Worm (Caenorhabditis elegans) whole organism, young adult: ENCODE measurements around the gene fipr-9.

ENCODE experiments used
- B0336.3 ChIP-seq: fragments of 200-800 bp; sonication (Bioruptor generic); IDR thresholded peaks from 2 replicates; pipeline ENCODE4 v1.3.6; 2022; ENCODE audit warnings: missing genetic modification characterization, missing compliant biosample characterization
- C17E4.6 ChIP-seq: fragments of 200-800 bp; sonication (Bioruptor generic); IDR thresholded peaks from 2 replicates; pipeline ENCODE4 v1.3.6; 2022; ENCODE audit warnings: missing genetic modification reagents, missing genetic modification characterization, missing compliant biosample characterization
- D2030.7 ChIP-seq: fragments of 200-800 bp; sonication (Bioruptor generic); IDR thresholded peaks from 2 replicates; pipeline ENCODE4 v1.3.6; 2022; ENCODE audit warnings: missing genetic modification reagents, missing genetic modification characterization, missing compliant biosample characterization
- F23B12.7 ChIP-seq: sonication (generic microtip); optimal IDR thresholded peaks from 2 replicates; lab custom pipeline; 2017; ENCODE audit warnings: missing genetic modification characterization, mild to moderate bottlenecking, missing compliant biosample characterization, antibody characterized with exemption, moderate library complexity; ENCODE audit not compliant: insufficient read depth
- K11D2.4 ChIP-seq: fragments of 200-800 bp; sonication (Bioruptor generic); IDR thresholded peaks from 2 replicates; pipeline ENCODE4 v1.3.6; 2022; ENCODE audit warnings: missing genetic modification reagents, missing genetic modification characterization, missing compliant biosample characterization
- Y67H2A.10 ChIP-seq: fragments of 200-800 bp; sonication (Bioruptor generic); conservative IDR thresholded peaks from 2 replicates; pipeline ENCODE4 v1.3.6; 2022; ENCODE audit warnings: missing genetic modification reagents, missing genetic modification characterization, missing compliant biosample characterization
- akir-1 ChIP-seq: fragments of 200-800 bp; sonication (Bioruptor generic); optimal IDR thresholded peaks from 2 replicates; lab custom pipeline; 2018; ENCODE audit warnings: mild to moderate bottlenecking, missing genetic modification characterization, moderate library complexity, missing compliant biosample characterization
- atf-7 ChIP-seq: sonication (generic microtip); optimal IDR thresholded peaks from 2 replicates; lab custom pipeline; 2017; ENCODE audit warnings: mild to moderate bottlenecking, missing genetic modification characterization, missing compliant biosample characterization
- bed-2 ChIP-seq: fragments of 200-800 bp; sonication (Bioruptor generic); IDR thresholded peaks from 2 replicates; pipeline ENCODE4 v1.3.6; 2022; ENCODE audit warnings: missing genetic modification reagents, missing genetic modification characterization, missing compliant biosample characterization
- cebp-1 ChIP-seq, 2 experiments: fragments of 200-800 bp in 1 of 2; sonication (Bioruptor generic) in 1 of 2; sonication (generic microtip) in 1 of 2; IDR thresholded peaks in 1 of 2; optimal IDR thresholded peaks in 1 of 2; 2 replicates each; pipeline versions ENCODE4 v1.3.6 to Lab custom; 2017 to 2022; ENCODE audit warnings: missing compliant biosample characterization in 2 of 2, missing genetic modification characterization in 2 of 2, mild to moderate bottlenecking in 1 of 2, missing genetic modification reagents in 1 of 2, moderate library complexity in 1 of 2
- ceh-100 ChIP-seq: fragments of 200-800 bp; sonication (Bioruptor generic); IDR thresholded peaks from 2 replicates; pipeline ENCODE4 v1.3.6; 2022; ENCODE audit warnings: missing genetic modification reagents, missing genetic modification characterization, missing compliant biosample characterization
- ceh-27 ChIP-seq: fragments of 200-800 bp; sonication (Bioruptor generic); optimal IDR thresholded peaks from 2 replicates; lab custom pipeline; 2018; ENCODE audit warnings: mild to moderate bottlenecking, missing genetic modification characterization, moderate library complexity, missing compliant biosample characterization
- ceh-79 ChIP-seq: sonication (generic microtip); optimal IDR thresholded peaks from 2 replicates; lab custom pipeline; 2017; ENCODE audit warnings: mild to moderate bottlenecking, missing genetic modification characterization, missing compliant biosample characterization
- ceh-91 ChIP-seq: fragments of 200-800 bp; sonication (Bioruptor generic); IDR thresholded peaks from 2 replicates; pipeline ENCODE4 v1.3.6; 2022; ENCODE audit warnings: missing genetic modification reagents, missing genetic modification characterization, missing compliant biosample characterization
- die-1 ChIP-seq: sonication (generic microtip); optimal IDR thresholded peaks from 2 replicates; lab custom pipeline; 2016; ENCODE audit warnings: missing genotype, mild to moderate bottlenecking, missing genetic modification characterization, missing compliant biosample characterization
- ets-4 ChIP-seq: fragments of 200-800 bp; sonication (Bioruptor generic); optimal IDR thresholded peaks from 2 replicates; lab custom pipeline; 2018; ENCODE audit warnings: mild to moderate bottlenecking, missing genetic modification characterization, missing compliant biosample characterization
- gei-17 ChIP-seq: fragments of 200-800 bp; sonication (Bioruptor generic); optimal IDR thresholded peaks from 2 replicates; lab custom pipeline; 2018; ENCODE audit warnings: mild to moderate bottlenecking, missing genetic modification characterization, missing compliant biosample characterization
- hlh-12 ChIP-seq: sonication (generic microtip); optimal IDR thresholded peaks from 2 replicates; lab custom pipeline; 2016; ENCODE audit warnings: missing genetic modification characterization, missing compliant biosample characterization
- hmg-1.2 ChIP-seq: fragments of 200-800 bp; sonication (Bioruptor generic); IDR thresholded peaks from 2 replicates; pipeline ENCODE4 v1.3.6; 2022; ENCODE audit warnings: missing genetic modification reagents, missing genetic modification characterization, missing compliant biosample characterization
- lag-1 ChIP-seq: fragments of 200-800 bp; sonication (Bioruptor generic); IDR thresholded peaks from 2 replicates; pipeline ENCODE4 v1.3.6; 2022; ENCODE audit warnings: missing genetic modification reagents, missing genetic modification characterization, missing compliant biosample characterization
- let-607 ChIP-seq, 2 experiments: fragments of 200-800 bp in 1 of 2; sonication (Bioruptor generic) in 1 of 2; sonication (generic microtip) in 1 of 2; optimal IDR thresholded peaks; 2 replicates each; lab custom pipeline; 2016 to 2018; ENCODE audit warnings: mild to moderate bottlenecking in 2 of 2, missing compliant biosample characterization in 2 of 2, missing genetic modification characterization in 2 of 2, moderate library complexity in 2 of 2, missing genotype in 1 of 2
- lin-40 ChIP-seq: sonication (generic microtip); optimal IDR thresholded peaks from 2 replicates; lab custom pipeline; 2016; ENCODE audit warnings: missing genetic modification characterization, mild to moderate bottlenecking, missing compliant biosample characterization, missing genotype, missing genetic modification reagents
- lin-54 ChIP-seq: fragments of 200-800 bp; sonication (Bioruptor generic); optimal IDR thresholded peaks from 2 replicates; lab custom pipeline; 2018; ENCODE audit warnings: mild to moderate bottlenecking, missing genetic modification characterization, missing compliant biosample characterization
- lsy-27 ChIP-seq: sonication (generic microtip); optimal IDR thresholded peaks from 2 replicates; lab custom pipeline; 2017; ENCODE audit warnings: missing genetic modification characterization, mild to moderate bottlenecking, missing compliant biosample characterization, antibody characterized with exemption, missing genotype, borderline replicate concordance; ENCODE audit not compliant: insufficient read depth
- madf-10 ChIP-seq: sonication (generic microtip); optimal IDR thresholded peaks from 2 replicates; lab custom pipeline; 2016; ENCODE audit warnings: mild to moderate bottlenecking, missing genetic modification characterization, missing compliant biosample characterization
- mel-28 ChIP-seq: sonication (generic microtip); optimal IDR thresholded peaks from 2 replicates; lab custom pipeline; 2016; ENCODE audit warnings: borderline replicate concordance, mild to moderate bottlenecking, missing genetic modification characterization, missing compliant biosample characterization
- mxl-1 ChIP-seq: sonication (generic microtip); optimal IDR thresholded peaks from 2 replicates; lab custom pipeline; 2016; ENCODE audit warnings: missing genetic modification characterization, missing compliant biosample characterization
- pbrm-1 ChIP-seq: fragments of 200-800 bp; sonication (Bioruptor generic); IDR thresholded peaks from 2 replicates; pipeline ENCODE4 v1.3.6; 2022; ENCODE audit warnings: missing genetic modification reagents, missing genetic modification characterization, missing compliant biosample characterization
- sdz-38 ChIP-seq: sonication (generic microtip); optimal IDR thresholded peaks from 2 replicates; lab custom pipeline; 2016; ENCODE audit warnings: missing genotype, missing genetic modification characterization, missing compliant biosample characterization
- snpc-3.4 ChIP-seq: sonication (generic microtip); optimal IDR thresholded peaks from 2 replicates; lab custom pipeline; 2017; ENCODE audit warnings: missing genetic modification characterization, mild to moderate bottlenecking, missing compliant biosample characterization, antibody characterized with exemption, moderate library complexity, missing genotype, missing genetic modification reagents
- somi-1 ChIP-seq: fragments of 200-800 bp; sonication (Bioruptor generic); optimal IDR thresholded peaks from 2 replicates; lab custom pipeline; 2018; ENCODE audit warnings: mild to moderate bottlenecking, missing genetic modification characterization, missing compliant biosample characterization
- tlf-1 ChIP-seq: fragments of 200-800 bp; sonication (Bioruptor generic); optimal IDR thresholded peaks from 2 replicates; lab custom pipeline; 2018; ENCODE audit warnings: mild to moderate bottlenecking, missing genetic modification characterization, missing compliant biosample characterization
- zfh-2 ChIP-seq: fragments of 200-800 bp; sonication (Bioruptor generic); conservative IDR thresholded peaks from 2 replicates; pipeline ENCODE4 v1.3.6; 2022; ENCODE audit warnings: missing genetic modification reagents, missing genetic modification characterization, missing compliant biosample characterization
- zim-3 ChIP-seq: sonication (generic microtip); optimal IDR thresholded peaks from 2 replicates; lab custom pipeline; 2017; ENCODE audit warnings: mild to moderate bottlenecking, missing genetic modification characterization, moderate library complexity, missing compliant biosample characterization
- ztf-18 ChIP-seq: sonication (generic microtip); optimal IDR thresholded peaks from 2 replicates; lab custom pipeline; 2016; ENCODE audit warnings: missing genotype, mild to moderate bottlenecking, missing genetic modification characterization, missing compliant biosample characterization
- ztf-25 ChIP-seq: fragments of 200-800 bp; sonication (Bioruptor generic); IDR thresholded peaks from 2 replicates; pipeline ENCODE4 v1.3.6; 2022; ENCODE audit warnings: missing genetic modification reagents, missing genetic modification characterization, missing compliant biosample characterization

Gene fipr-9

ce11 chrV:10228360-10228759 is 6.9 kb downstream of the fipr-9 start, which contains the start of gene fipr-4:
Gene fipr-4 (minus strand): TSS chrV:10228460.
- TF ChIP-seq ceh-91 (GFP tag; lab: Robert Waterston, UW) = no peak
- TF ChIP-seq lsy-27 (tag; lab: Kevin White, UChicago) = no peak
- no peak for TF ChIP-seq lin-54 (GFP tag; lab: Kevin White, UChicago)
- TF ChIP-seq mxl-1 (tag; lab: Kevin White, UChicago) = no peak
- no peak for TF ChIP-seq ztf-18 (tag; lab: Kevin White, UChicago)
- TF ChIP-seq atf-7 = no peak
- TF ChIP-seq tlf-1 (GFP tag; lab: Kevin White, UChicago) = no peak
- no peak for TF ChIP-seq sdz-38 (tag; lab: Kevin White, UChicago)
- no peak for TF ChIP-seq zfh-2
- TF ChIP-seq hmg-1.2 = no peak
- no peak for TF ChIP-seq let-607 (tag; optimal IDR thresholded peaks at IDR 0.05; lab: Kevin White, UChicago)
- no peak for TF ChIP-seq pbrm-1

- TF ChIP-seq mel-28 (no peak), hmg-1.2 (no peak), ceh-27 (no peak), ztf-25 (no peak), zim-3 (tag; lab: Kevin White, UChicago) (no peak), B0336.3 (GFP tag; lab: Robert Waterston, UW) (no peak), C17E4.6 (GFP tag; lab: Robert Waterston, UW) (no peak), lin-54 (GFP tag; lab: Kevin White, UChicago) (no peak), let-607 (tag; optimal IDR thresholded peaks at IDR 0.05; lab: Kevin White, UChicago) (no peak), lag-1 (no peak), die-1 (no peak), bed-2 (GFP tag; lab: Robert Waterston, UW) (no peak), gei-17 (GFP tag; lab: Kevin White, UChicago) (no peak), akir-1 (GFP tag; lab: Kevin White, UChicago) (no peak), snpc-3.4 (tag; lab: Kevin White, UChicago) (no peak), cebp-1 (GFP tag; IDR thresholded peaks at IDR 0.05; lab: Robert Waterston, UW) (no peak), cebp-1 (tag; optimal IDR thresholded peaks at IDR 0.05; lab: Kevin White, UChicago) (no peak), mxl-1 (tag; lab: Kevin White, UChicago) (no peak), F23B12.7 (tag; lab: Kevin White, UChicago) (no peak)
Observed at ce11 chrV:10229222-10229879, 7.9 kb downstream of the fipr-9 start, which contains the start of the genes pyt-1 and fipr-7. Gene pyt-1 (minus strand): TSS chrV:10229322. Gene fipr-7 (plus strand): TSS chrV:10229829.

ce11 chrV:10230932-10231331 is 9.5 kb downstream of the fipr-9 start, which contains the start of gene fipr-6:
Gene fipr-6 (plus strand): TSS chrV:10231232.
- TF ChIP-seq somi-1 (no peak), zfh-2 (no peak), hlh-12 (tag; lab: Kevin White, UChicago) (no peak), madf-10 (tag; lab: Kevin White, UChicago) (no peak), K11D2.4 (no peak), ceh-100 (no peak), ceh-79 (tag; lab: Kevin White, UChicago) (no peak), ets-4 (GFP tag; lab: Kevin White, UChicago) (no peak), D2030.7 (GFP tag; lab: Robert Waterston, UW) (no peak), lin-40 (no peak), Y67H2A.10 (GFP tag; lab: Robert Waterston, UW) (no peak), C17E4.6 (GFP tag; lab: Robert Waterston, UW) (no peak)
